Fruit fly (Drosophila melanogaster): ENCODE measurements around the gene CG3638.

Gene CG3638

DNA sequence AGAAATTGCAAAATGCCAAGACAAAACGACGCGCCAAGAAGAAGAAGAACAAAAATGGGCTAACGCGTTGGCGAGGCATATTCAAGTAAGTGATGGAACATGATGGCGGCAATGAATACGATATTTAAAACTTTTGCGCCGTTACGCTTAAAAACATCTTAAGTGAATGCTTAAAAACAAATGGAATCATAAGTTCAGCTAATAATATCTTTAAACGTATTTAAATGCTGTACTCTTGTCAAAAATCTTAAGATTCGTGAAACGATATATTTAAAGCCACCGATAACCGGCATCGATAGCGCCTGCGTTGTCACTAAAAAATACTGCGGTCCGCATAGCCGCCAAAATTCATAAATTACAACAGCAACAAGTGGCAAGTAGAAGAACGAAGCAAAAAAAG is 3.3 kb upstream of the CG3638 start, which contains the start of gene CG11403 (continued):
- TF ChIP-seq Myb (GFP tag; optimal IDR thresholded peaks at IDR 0.05): peak; percentile 53
- TF ChIP-seq CG17186 (GFP tag; optimal IDR thresholded peaks at IDR 0.05): peak; percentile 59
- peak; percentile 60 for TF ChIP-seq row (GFP tag; IDR thresholded peaks at IDR 0.05)
- TF ChIP-seq CG10366 (GFP tag; IDR thresholded peaks at IDR 0.05): no peak
- TF ChIP-seq Aef1 (GFP tag; IDR thresholded peaks at IDR 0.05): peak; percentile 55; the same call in 2 of the 3 replicates

DNA sequence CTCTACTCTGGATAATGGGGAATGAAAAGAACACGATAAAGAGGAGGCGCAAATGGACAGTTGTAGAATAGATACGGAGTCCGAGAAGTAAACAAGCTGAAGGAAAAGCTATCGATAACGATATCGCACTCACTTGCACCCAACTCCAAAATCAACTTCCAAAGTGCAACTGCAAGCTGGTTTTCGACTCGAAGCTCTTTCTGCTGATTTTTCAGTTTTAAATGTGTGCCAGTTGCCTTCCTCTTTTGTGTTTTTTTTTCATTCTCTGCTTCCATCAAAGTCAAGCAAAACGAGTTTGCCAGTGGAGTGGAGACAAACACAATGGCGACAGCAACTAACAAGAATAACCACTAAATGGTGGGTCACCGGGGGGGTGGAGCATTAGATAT is 872 bp downstream of the CG3638 start:
- no peak for TF ChIP-seq vvl (GFP tag; IDR thresholded peaks at IDR 0.05)
- TF ChIP-seq sima (GFP tag; optimal IDR thresholded peaks at IDR 0.05): no peak
- TF ChIP-seq abd-A (tag; optimal IDR thresholded peaks at IDR 0.05): no peak
- TF ChIP-seq Sry-δ (GFP tag; optimal IDR thresholded peaks at IDR 0.05): peak; percentile 1
- TF ChIP-seq CG6791 (GFP tag; IDR thresholded peaks at IDR 0.05; ENCODE audit: partially characterized antibody): 0 out of 3 replicates have a peak, but pooled peaks have one; percentile 20
- no peak for TF ChIP-seq Gsc (GFP tag; IDR thresholded peaks at IDR 0.05)
- TF ChIP-seq CG10543 (GFP tag; optimal IDR thresholded peaks at IDR 0.05): no peak
- no peak for TF ChIP-seq CG7928 (GFP tag; optimal IDR thresholded peaks at IDR 0.05)
- no peak for TF ChIP-seq dm (GFP tag; optimal IDR thresholded peaks at IDR 0.05)
- TF ChIP-seq E2f2 (GFP tag; IDR thresholded peaks at IDR 0.05): 0 out of 2 replicates have a peak, but pooled peaks have one; percentile 1
- TF ChIP-seq CG10267 (tag; optimal IDR thresholded peaks at IDR 0.05): no peak
- peak; percentile 42; the same call in 1 of the 2 replicates for TF ChIP-seq Dref (GFP tag; IDR thresholded peaks at IDR 0.05)
- TF ChIP-seq D (optimal IDR thresholded peaks at IDR 0.05): no peak
- no peak for TF ChIP-seq D (GFP tag; optimal IDR thresholded peaks at IDR 0.05)
- TF ChIP-seq CG11085 (GFP tag; IDR thresholded peaks at IDR 0.05): 0 out of 2 replicates have a peak, but pooled peaks have one; percentile 1
- TF ChIP-seq chinmo (GFP tag; IDR thresholded peaks at IDR 0.05; ENCODE audit: partially characterized antibody): peak; percentile 33; the same call in 1 of the 4 replicates
- TF ChIP-seq CG6813 (GFP tag; optimal IDR thresholded peaks at IDR 0.05): no peak
- TF ChIP-seq Nf-YA (GFP tag; IDR thresholded peaks at IDR 0.05): 0 out of 2 replicates have a peak, but pooled peaks have one; percentile 2
- TF ChIP-seq Elba2 (GFP tag; optimal IDR thresholded peaks at IDR 0.05): no peak
- no peak for TF ChIP-seq crol (GFP tag; IDR thresholded peaks at IDR 0.05)

DNA sequence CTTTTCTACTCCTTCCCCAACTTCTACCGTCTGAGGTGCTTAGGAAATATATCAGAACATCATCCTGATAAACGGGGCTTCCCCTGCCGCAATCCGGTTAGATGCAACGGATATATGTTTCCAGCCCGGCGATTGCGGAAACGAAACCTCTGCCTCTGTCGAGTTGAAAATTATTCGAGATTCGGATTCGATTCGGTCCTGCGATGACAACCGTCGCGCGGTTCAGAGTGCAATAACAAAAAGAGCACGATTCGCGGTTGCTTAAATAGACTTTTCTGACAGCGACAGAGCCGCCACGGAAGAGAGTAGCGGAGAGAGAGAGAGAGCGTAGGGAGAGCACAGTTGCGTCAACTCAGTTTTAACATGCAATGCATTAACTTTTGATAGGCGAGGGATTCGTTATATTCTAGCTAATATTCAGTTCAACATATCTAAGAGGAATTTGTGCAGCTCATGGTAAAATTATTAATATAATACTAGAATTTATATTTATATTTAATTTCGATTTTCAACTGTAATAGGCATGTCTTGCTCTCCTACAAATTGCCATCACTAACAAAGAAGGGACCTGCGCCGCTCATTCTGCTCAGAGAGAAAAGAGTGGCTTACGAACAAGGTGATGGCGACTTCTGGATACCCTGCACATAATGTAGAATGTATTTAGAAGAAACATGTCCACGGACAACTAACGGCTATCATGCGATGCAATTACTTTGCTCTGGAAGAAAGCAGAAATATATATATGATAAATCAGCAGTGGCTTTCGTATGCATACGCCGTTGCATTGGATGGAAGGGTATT is 1.5 kb downstream of the CG3638 start:
- peak; percentile 73 for TF ChIP-seq gcm (GFP tag; optimal IDR thresholded peaks at IDR 0.05)
- TF ChIP-seq CG8359 (GFP tag; optimal IDR thresholded peaks at IDR 0.05; ENCODE audit: borderline replicate concordance): peak; percentile 59
- peak; percentile 19 for TF ChIP-seq CG5245 (GFP tag; optimal IDR thresholded peaks at IDR 0.05)
- peak; percentile 83 for TF ChIP-seq CG2120 (GFP tag; optimal IDR thresholded peaks at IDR 0.05)
- TF ChIP-seq Sox102F (GFP tag; optimal IDR thresholded peaks at IDR 0.05): peak; percentile 84
- peak; percentile 35 for TF ChIP-seq lbe (GFP tag; optimal IDR thresholded peaks at IDR 0.05)
- TF ChIP-seq CG12391 (tag; optimal IDR thresholded peaks at IDR 0.05): peak; percentile 86
- peak; percentile 71 for TF ChIP-seq oc (tag; optimal IDR thresholded peaks at IDR 0.05)
- TF ChIP-seq Opbp (GFP tag; IDR thresholded peaks at IDR 0.05; ENCODE audit: partially characterized antibody): 0 out of 3 replicates have a peak, but pooled peaks have one; percentile 37
- peak; percentile 80 for TF ChIP-seq CG30431 (GFP tag; optimal IDR thresholded peaks at IDR 0.05)
- TF ChIP-seq gsb-n (tag; optimal IDR thresholded peaks at IDR 0.05): peak; percentile 81
- peak; percentile 69 for TF ChIP-seq Usf (GFP tag; optimal IDR thresholded peaks at IDR 0.05)
- TF ChIP-seq Adf1 (GFP tag; IDR thresholded peaks at IDR 0.05): peak; percentile 11; the same call in 1 of the 2 replicates
- TF ChIP-seq CG9797 (GFP tag; optimal IDR thresholded peaks at IDR 0.05): no peak
- peak; percentile 66 for TF ChIP-seq Mes4 (GFP tag; optimal IDR thresholded peaks at IDR 0.05)
- peak; percentile 50 for TF ChIP-seq CG2129 (GFP tag; IDR thresholded peaks at IDR 0.05; ENCODE audit: partially characterized antibody)
- TF ChIP-seq schlank (tag; optimal IDR thresholded peaks at IDR 0.05): peak; percentile 39
- TF ChIP-seq Myb (GFP tag; optimal IDR thresholded peaks at IDR 0.05): peak; percentile 54
- TF ChIP-seq CG13424 (tag; optimal IDR thresholded peaks at IDR 0.05): peak; percentile 83
- peak; percentile 74 for TF ChIP-seq ssp (GFP tag; IDR thresholded peaks at IDR 0.05)
- peak; percentile 39 for TF ChIP-seq CrebB (tag; optimal IDR thresholded peaks at IDR 0.05)
- no peak for TF ChIP-seq CG4617 (GFP tag; optimal IDR thresholded peaks at IDR 0.05; ENCODE audit: borderline replicate concordance)
- TF ChIP-seq twi (tag; optimal IDR thresholded peaks at IDR 0.05): peak; percentile 64

All from whole organism, embryonic.